Fruit fly (Drosophila melanogaster): ENCODE data around the gene CG8260.

Gene CG8260

DNA sequence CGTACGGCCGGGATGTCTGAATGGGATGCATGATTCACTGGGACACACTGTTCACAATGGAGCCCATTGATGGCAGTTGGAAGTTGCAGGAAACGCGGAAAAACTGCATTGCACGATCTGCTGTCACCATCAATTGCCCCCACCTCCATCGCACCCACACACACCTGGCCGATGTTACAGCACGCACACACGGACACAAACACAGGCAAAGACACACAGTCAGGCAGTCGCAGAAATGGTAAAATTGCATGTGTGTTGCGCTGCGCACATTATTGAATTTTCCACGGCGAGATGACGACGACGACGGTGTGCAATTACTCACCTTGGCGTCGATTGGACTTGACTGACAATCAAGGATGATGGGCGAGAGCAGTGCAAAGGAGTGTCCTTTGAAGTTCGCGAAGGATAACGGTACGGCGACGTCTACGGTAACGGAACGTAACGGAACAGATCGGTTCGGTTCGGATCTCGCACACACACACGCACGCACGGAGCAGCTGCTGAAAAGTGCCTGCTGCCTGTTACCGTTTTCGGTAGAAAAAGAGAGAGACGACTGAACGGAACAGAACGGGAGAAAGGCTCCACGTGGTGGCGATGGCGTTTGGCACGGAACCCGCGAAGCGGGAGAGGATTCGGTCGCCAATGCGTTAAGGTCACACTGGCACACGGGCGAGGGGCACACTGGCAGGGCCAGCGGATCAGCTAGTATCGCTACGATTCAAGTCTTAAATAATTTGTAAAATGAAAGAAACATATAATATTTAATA, 46.0 kb upstream of the CG8260 start, which contains the start of the genes CG9281 and CG15601 (continued):
- TF ChIP-seq CG17385 (GFP tag; optimal IDR thresholded peaks at IDR 0.05) (peak; percentile 87), CG8388 (GFP tag; optimal IDR thresholded peaks at IDR 0.05) (no peak), CG42726 (GFP tag; IDR thresholded peaks at IDR 0.05; ENCODE audit: partially characterized antibody) (no peak), CG12391 (tag; optimal IDR thresholded peaks at IDR 0.05) (peak; percentile 24), CG7987 (GFP tag; optimal IDR thresholded peaks at IDR 0.05) (no peak), Ssrp (tag; optimal IDR thresholded peaks at IDR 0.05) (no peak), gt (GFP tag; IDR thresholded peaks at IDR 0.05) (no peak), CG18619 (GFP tag; optimal IDR thresholded peaks at IDR 0.05) (no peak), CG12219 (GFP tag; optimal IDR thresholded peaks at IDR 0.05) (no peak), CG6683 (GFP tag; optimal IDR thresholded peaks at IDR 0.05) (no peak), CkIIα-i1 (GFP tag; IDR thresholded peaks at IDR 0.05) (no peak), Lim3 (GFP tag; IDR thresholded peaks at IDR 0.05) (no peak), toy (GFP tag; IDR thresholded peaks at IDR 0.05) (no peak), CG7271 (tag; optimal IDR thresholded peaks at IDR 0.05) (no peak), chinmo (GFP tag; IDR thresholded peaks at IDR 0.05; ENCODE audit: partially characterized antibody) (no peak), pum (GFP tag; optimal IDR thresholded peaks at IDR 0.05) (no peak), CG17802 (tag; optimal IDR thresholded peaks at IDR 0.05) (no peak), CG6654 (GFP tag; optimal IDR thresholded peaks at IDR 0.05) (no peak), run (tag; optimal IDR thresholded peaks at IDR 0.05) (no peak), Doc3 (GFP tag; IDR thresholded peaks at IDR 0.05; ENCODE audit: partially characterized antibody) (no peak), CG4730 (GFP tag; IDR thresholded peaks at IDR 0.05) (no peak), NC2β (GFP tag; optimal IDR thresholded peaks at IDR 0.05) (no peak), CG1529 (GFP tag; optimal IDR thresholded peaks at IDR 0.05) (no peak), CG4707 (GFP tag; optimal IDR thresholded peaks at IDR 0.05) (no peak), CHES-1-like (GFP tag; optimal IDR thresholded peaks at IDR 0.05) (no peak), CG14860 (GFP tag; IDR thresholded peaks at IDR 0.05; ENCODE audit: partially characterized antibody) (no peak), Pdp1 (GFP tag; optimal IDR thresholded peaks at IDR 0.05) (peak in 1 of 2 experiments; percentile 83), chm (GFP tag; IDR thresholded peaks at IDR 0.05) (peak; percentile 35), Blimp-1 (GFP tag; optimal IDR thresholded peaks at IDR 0.05) (no peak), CG2875 (GFP tag; optimal IDR thresholded peaks at IDR 0.05) (no peak), HmgD (GFP tag; optimal IDR thresholded peaks at IDR 0.05) (no peak), CG31224 (GFP tag; IDR thresholded peaks at IDR 0.05) (no peak), ac (GFP tag; optimal IDR thresholded peaks at IDR 0.05) (peak; percentile 6), Rx (GFP tag; IDR thresholded peaks at IDR 0.05) (no peak), dmrt99B (tag; optimal IDR thresholded peaks at IDR 0.05) (no peak), CG30020 (tag; optimal IDR thresholded peaks at IDR 0.05) (peak; percentile 38), ci (GFP tag; IDR thresholded peaks at IDR 0.05) (peak; percentile 61; the same call in 1 of the 3 replicates), Ada2b (GFP tag; IDR thresholded peaks at IDR 0.05) (no peak), dati (GFP tag; IDR thresholded peaks at IDR 0.05) (no peak), jumu (GFP tag; optimal IDR thresholded peaks at IDR 0.05) (no peak), CG6689 (GFP tag; IDR thresholded peaks at IDR 0.05) (no peak), CG9437 (GFP tag; optimal IDR thresholded peaks at IDR 0.05) (peak; percentile 66), MBD-R2 (GFP tag; IDR thresholded peaks at IDR 0.05) (peak; percentile 14; the same call in 1 of the 2 replicates), wor (GFP tag; IDR thresholded peaks at IDR 0.05) (no peak), pita (GFP tag; optimal IDR thresholded peaks at IDR 0.05) (no peak), rib (GFP tag; IDR thresholded peaks at IDR 0.05) (peak; percentile 82; the same call in 1 of the 2 replicates), CG10565 (GFP tag; optimal IDR thresholded peaks at IDR 0.05) (no peak), bcd (GFP tag; optimal IDR thresholded peaks at IDR 0.05) (no peak), CG15514 (GFP tag; optimal IDR thresholded peaks at IDR 0.05) (peak; percentile 53)
